Fruit fly (Drosophila melanogaster) whole organism, embryonic: ENCODE data around the gene CG14402.

Experiments used
- CG10431 ChIP-seq: fragments of 200-800 bp; sonication (Bioruptor generic); optimal IDR thresholded peaks from 3 replicates; lab custom pipeline; 2018; ENCODE audit warnings: missing biosample characterization, mild to moderate bottlenecking, missing genetic modification characterization
- CG10543 ChIP-seq: fragments of 200-800 bp; sonication (Bioruptor generic); optimal IDR thresholded peaks from 3 replicates; lab custom pipeline; 2017; ENCODE audit warnings: missing biosample characterization, mild to moderate bottlenecking, missing genetic modification characterization, moderate library complexity
- CG12155 ChIP-seq: fragments of 200-800 bp; sonication (Bioruptor generic); optimal IDR thresholded peaks from 3 replicates; lab custom pipeline; 2016; ENCODE audit warnings: missing biosample characterization, missing genetic modification characterization
- CG1233 ChIP-seq: fragments of 200-800 bp; sonication (Bioruptor generic); optimal IDR thresholded peaks from 4 replicates; lab custom pipeline; 2018; ENCODE audit warnings: missing biosample characterization, mild to moderate bottlenecking, missing genetic modification characterization
- CG12659 ChIP-seq: fragments of 200-800 bp; sonication (Bioruptor generic); optimal IDR thresholded peaks from 3 replicates; lab custom pipeline; 2017; ENCODE audit warnings: mild to moderate bottlenecking, missing biosample characterization, missing genetic modification reagents, missing genetic modification characterization
- CG13424 ChIP-seq: fragments of 200-800 bp; sonication (Bioruptor generic); optimal IDR thresholded peaks from 2 replicates; lab custom pipeline; 2019; ENCODE audit warnings: missing biosample characterization, mild to moderate bottlenecking, missing genetic modification characterization, moderate library complexity
- CG14050 ChIP-seq: fragments of 200-800 bp; sonication (Bioruptor generic); IDR thresholded peaks from 3 replicates; pipeline ENCODE4 v1.3.6; 2022; ENCODE audit warnings: missing biosample characterization, missing genetic modification characterization
- CG15269 ChIP-seq: fragments of 200-800 bp; sonication (Bioruptor generic); optimal IDR thresholded peaks from 2 replicates; lab custom pipeline; 2018; ENCODE audit warnings: missing biosample characterization, mild to moderate bottlenecking, missing genetic modification characterization, moderate library complexity
- CG17385 ChIP-seq: fragments of 200-800 bp; sonication (Bioruptor generic); optimal IDR thresholded peaks from 3 replicates; lab custom pipeline; 2018; ENCODE audit warnings: missing biosample characterization, mild to moderate bottlenecking, missing genetic modification characterization
- CG30403 ChIP-seq: fragments of 200-800 bp; sonication (Bioruptor generic); optimal IDR thresholded peaks from 3 replicates; lab custom pipeline; 2016; ENCODE audit warnings: missing biosample characterization, missing genetic modification characterization
- CG3281 ChIP-seq: fragments of 200-800 bp; sonication (Bioruptor generic); optimal IDR thresholded peaks from 3 replicates; lab custom pipeline; 2017; ENCODE audit warnings: missing biosample characterization, mild to moderate bottlenecking, missing genetic modification characterization
- CG34376 ChIP-seq: fragments of 200-800 bp; sonication (Bioruptor generic); optimal IDR thresholded peaks from 2 replicates; lab custom pipeline; 2018; ENCODE audit warnings: missing biosample characterization, mild to moderate bottlenecking, missing genetic modification characterization
- CG3838 ChIP-seq: fragments of 200-800 bp; sonication (Bioruptor generic); optimal IDR thresholded peaks from 3 replicates; lab custom pipeline; 2016; ENCODE audit warnings: missing biosample characterization, missing genetic modification characterization
- CG4282 ChIP-seq: fragments of 200-800 bp; sonication (Bioruptor generic); optimal IDR thresholded peaks from 2 replicates; lab custom pipeline; 2016; ENCODE audit warnings: missing biosample characterization, missing genetic modification characterization
- CG4707 ChIP-seq: fragments of 200-800 bp; sonication (Bioruptor generic); optimal IDR thresholded peaks from 2 replicates; lab custom pipeline; 2018; ENCODE audit warnings: missing biosample characterization, mild to moderate bottlenecking, missing genetic modification characterization, moderate library complexity
- CG5245 ChIP-seq: fragments of 200-800 bp; sonication (Bioruptor generic); optimal IDR thresholded peaks from 3 replicates; lab custom pipeline; 2016; ENCODE audit warnings: missing biosample characterization, missing genetic modification characterization
- CG6683 ChIP-seq: fragments of 200-800 bp; sonication (Bioruptor generic); optimal IDR thresholded peaks from 2 replicates; lab custom pipeline; 2017; ENCODE audit warnings: missing biosample characterization, mild to moderate bottlenecking, missing genetic modification characterization, missing genetic modification reagents
- CG6791 ChIP-seq: fragments of 200-800 bp; sonication (Bioruptor generic); IDR thresholded peaks from 3 replicates; pipeline ENCODE4 v1.3.6; 2022; ENCODE audit warnings: missing biosample characterization, missing genetic modification characterization; ENCODE audit not compliant: partially characterized antibody
- CG7745 ChIP-seq: fragments of 200-800 bp; sonication (Bioruptor generic); optimal IDR thresholded peaks from 2 replicates; lab custom pipeline; 2018; ENCODE audit warnings: missing biosample characterization, mild to moderate bottlenecking, missing genetic modification characterization, moderate library complexity
- CG7987 ChIP-seq: fragments of 200-800 bp; sonication (Bioruptor generic); optimal IDR thresholded peaks from 2 replicates; lab custom pipeline; 2018; ENCODE audit warnings: missing biosample characterization, mild to moderate bottlenecking, missing genetic modification characterization, moderate library complexity
- CG9817 ChIP-seq: fragments of 200-800 bp; sonication (Bioruptor generic); optimal IDR thresholded peaks from 2 replicates; lab custom pipeline; 2018; ENCODE audit warnings: missing biosample characterization, mild to moderate bottlenecking, missing genetic modification characterization, moderate library complexity
- Camta ChIP-seq: fragments of 200-800 bp; sonication (Bioruptor generic); optimal IDR thresholded peaks from 2 replicates; lab custom pipeline; 2016; ENCODE audit warnings: missing biosample characterization, missing genetic modification characterization
- Chrac-16 ChIP-seq: fragments of 200-800 bp; sonication (Bioruptor generic); optimal IDR thresholded peaks from 3 replicates; lab custom pipeline; 2016; ENCODE audit warnings: missing biosample characterization, missing genetic modification characterization
- D19B ChIP-seq: fragments of 200-800 bp; sonication (Bioruptor generic); optimal IDR thresholded peaks from 2 replicates; lab custom pipeline; 2017; ENCODE audit warnings: missing biosample characterization, mild to moderate bottlenecking, missing genetic modification characterization
- Elba2 ChIP-seq: fragments of 200-800 bp; sonication (Bioruptor generic); optimal IDR thresholded peaks from 3 replicates; lab custom pipeline; 2016; ENCODE audit warnings: missing biosample characterization, missing genetic modification characterization
- Fer3 ChIP-seq: fragments of 200-800 bp; sonication (Bioruptor generic); optimal IDR thresholded peaks from 2 replicates; lab custom pipeline; 2018; ENCODE audit warnings: missing biosample characterization, mild to moderate bottlenecking, missing genetic modification characterization, moderate library complexity
- HLH4C ChIP-seq: fragments of 200-800 bp; sonication (Bioruptor generic); IDR thresholded peaks from 3 replicates; pipeline ENCODE4 v1.3.6; 2022; ENCODE audit warnings: missing biosample characterization, missing genetic modification characterization; ENCODE audit not compliant: partially characterized antibody
- Hmr ChIP-seq: fragments of 200-800 bp; sonication (Bioruptor generic); optimal IDR thresholded peaks from 3 replicates; lab custom pipeline; 2017; ENCODE audit warnings: mild to moderate bottlenecking, missing biosample characterization, missing genetic modification reagents, missing genetic modification characterization
- Kr ChIP-seq: fragments of 200-800 bp; sonication (Bioruptor generic); optimal IDR thresholded peaks from 2 replicates; lab custom pipeline; 2017; ENCODE audit warnings: missing biosample characterization, mild to moderate bottlenecking, missing genetic modification characterization
- Max ChIP-seq: fragments of 200-800 bp; sonication (Bioruptor generic); optimal IDR thresholded peaks from 2 replicates; lab custom pipeline; 2016; ENCODE audit warnings: missing biosample characterization, mild to moderate bottlenecking, missing genetic modification characterization
- Optix ChIP-seq: fragments of 200-800 bp; sonication (Bioruptor generic); IDR thresholded peaks from 3 replicates; pipeline ENCODE4 v1.3.6; 2022; ENCODE audit warnings: missing biosample characterization, missing genetic modification characterization
- Sry-δ ChIP-seq: fragments of 200-800 bp; sonication (Bioruptor generic); optimal IDR thresholded peaks from 2 replicates; lab custom pipeline; 2016; ENCODE audit warnings: missing biosample characterization, missing genetic modification characterization
- Xbp1 ChIP-seq: fragments of 200-800 bp; sonication (Bioruptor generic); optimal IDR thresholded peaks from 3 replicates; lab custom pipeline; 2016; ENCODE audit warnings: missing biosample characterization, mild to moderate bottlenecking, missing genetic modification characterization
- az2 ChIP-seq: fragments of 200-800 bp; sonication (Bioruptor generic); optimal IDR thresholded peaks from 3 replicates; lab custom pipeline; 2016; ENCODE audit warnings: missing biosample characterization, missing genetic modification characterization
- br ChIP-seq: fragments of >200 bp; optimal IDR thresholded peaks from 2 replicates; lab custom pipeline; 2017
- chn ChIP-seq: fragments of 200-800 bp; sonication (Bioruptor generic); optimal IDR thresholded peaks from 2 replicates; lab custom pipeline; 2016; ENCODE audit warnings: missing biosample characterization, missing genetic modification characterization
- crol ChIP-seq: fragments of 200-800 bp; sonication (Bioruptor generic); IDR thresholded peaks from 2 replicates; pipeline ENCODE4 v1.3.6; 2022; ENCODE audit warnings: missing biosample characterization, missing genetic modification characterization
- da ChIP-seq: fragments of 200-800 bp; sonication (Bioruptor generic); optimal IDR thresholded peaks from 2 replicates; lab custom pipeline; 2016; ENCODE audit warnings: missing biosample characterization, missing genetic modification characterization
- dm ChIP-seq: fragments of 200-800 bp; sonication (Bioruptor generic); optimal IDR thresholded peaks from 3 replicates; lab custom pipeline; 2016; ENCODE audit warnings: missing biosample characterization, missing genetic modification characterization
- eve ChIP-seq, 2 experiments: fragments of >200 bp; optimal IDR thresholded peaks; 2 replicates each; lab custom pipeline; 2017; ENCODE audit warnings: missing biosample characterization in 2 of 2, missing genetic modification characterization in 2 of 2
- fd102C ChIP-seq: fragments of 200-800 bp; sonication (Bioruptor generic); optimal IDR thresholded peaks from 2 replicates; lab custom pipeline; 2018; ENCODE audit warnings: missing biosample characterization, mild to moderate bottlenecking, missing genetic modification characterization, moderate library complexity
- ftz-f1 ChIP-seq: fragments of 200-800 bp; sonication (Bioruptor generic); optimal IDR thresholded peaks from 2 replicates; lab custom pipeline; 2016; ENCODE audit warnings: missing biosample characterization, missing genetic modification characterization
- kni ChIP-seq: fragments of 200-800 bp; sonication (Bioruptor generic); optimal IDR thresholded peaks from 3 replicates; lab custom pipeline; 2017; ENCODE audit warnings: mild to moderate bottlenecking, missing biosample characterization, missing genetic modification reagents, missing genetic modification characterization
- knrl ChIP-seq: fragments of 200-800 bp; sonication (Bioruptor generic); IDR thresholded peaks from 3 replicates; pipeline ENCODE4 v1.3.6; 2022; ENCODE audit warnings: missing biosample characterization, missing genetic modification characterization; ENCODE audit not compliant: partially characterized antibody
- pfk ChIP-seq: fragments of 200-800 bp; sonication (Bioruptor generic); optimal IDR thresholded peaks from 2 replicates; lab custom pipeline; 2018; ENCODE audit warnings: missing biosample characterization, mild to moderate bottlenecking, missing genetic modification characterization, moderate library complexity
- salm ChIP-seq: fragments of 200-800 bp; sonication (Bioruptor generic); optimal IDR thresholded peaks from 2 replicates; lab custom pipeline; 2018; ENCODE audit warnings: missing biosample characterization, mild to moderate bottlenecking, missing genetic modification characterization
- sima ChIP-seq: fragments of 200-800 bp; sonication (Bioruptor generic); optimal IDR thresholded peaks from 2 replicates; lab custom pipeline; 2016; ENCODE audit warnings: missing biosample characterization, missing genetic modification characterization
- tna ChIP-seq: fragments of 200-800 bp; sonication (Bioruptor generic); IDR thresholded peaks from 2 replicates; pipeline ENCODE4 v1.3.6; 2022; ENCODE audit warnings: missing biosample characterization, missing genetic modification characterization; ENCODE audit not compliant: partially characterized antibody
- trh ChIP-seq: fragments of 200-800 bp; sonication (Bioruptor generic); optimal IDR thresholded peaks from 2 replicates; lab custom pipeline; 2016; ENCODE audit warnings: missing biosample characterization, missing genetic modification characterization
- vvl ChIP-seq: fragments of 200-800 bp; sonication (Bioruptor generic); IDR thresholded peaks from 2 replicates; pipeline ENCODE4 v1.3.6; 2022; ENCODE audit warnings: missing biosample characterization, missing genetic modification characterization

Gene CG14402

dm6 chr2L:20864764-20865265 is 15.7 kb downstream of the CG14402 start, which contains the start of gene CG9338 (continued):
- TF ChIP-seq trh (GFP tag; lab: Kevin White, UChicago) = peak; percentile 42
- no peak for TF ChIP-seq crol (GFP tag; lab: Robert Waterston, UW)
- TF ChIP-seq pfk (GFP tag; lab: Kevin White, UChicago) = no peak
- peak; percentile 87 for TF ChIP-seq Hmr (GFP tag; lab: Kevin White, UChicago)
- no peak for TF ChIP-seq br (lab: Kevin White, UChicago)
- peak; percentile 69 for TF ChIP-seq Xbp1 (GFP tag; lab: Kevin White, UChicago)
- TF ChIP-seq knrl (GFP tag; lab: Robert Waterston, UW) = no peak
- TF ChIP-seq CG13424 (tag; lab: Kevin White, UChicago) = peak; percentile 80
- TF ChIP-seq eve (GFP tag; optimal IDR thresholded peaks at IDR 0.05; lab: Kevin White, UChicago) = peak in 1 of 2 experiments; percentile 97
- TF ChIP-seq CG14050 (GFP tag; lab: Robert Waterston, UW) = peak; percentile 60
- TF ChIP-seq CG15269 (tag; lab: Kevin White, UChicago) = peak; percentile 71
- peak; percentile 48 for TF ChIP-seq CG5245
- TF ChIP-seq CG17385 (GFP tag; lab: Kevin White, UChicago) = peak; percentile 73
- peak; percentile 89 for TF ChIP-seq vvl (GFP tag; lab: Robert Waterston, UW)
- peak; percentile 78 for TF ChIP-seq az2 (GFP tag; lab: Kevin White, UChicago)
- peak; percentile 67 for TF ChIP-seq da
- TF ChIP-seq chn (GFP tag; lab: Kevin White, UChicago) = peak; percentile 75
- peak; percentile 91 for TF ChIP-seq Fer3 (tag; lab: Kevin White, UChicago)
- peak; percentile 11 for TF ChIP-seq CG4707
- peak; percentile 72 for TF ChIP-seq Max (GFP tag; lab: Kevin White, UChicago)
- peak; percentile 72 for TF ChIP-seq salm (tag; lab: Kevin White, UChicago)
- TF ChIP-seq Camta (GFP tag; lab: Kevin White, UChicago) = peak; percentile 74
- TF ChIP-seq CG3838 (GFP tag; lab: Kevin White, UChicago) = peak; percentile 62
- no peak for TF ChIP-seq fd102C (GFP tag; lab: Kevin White, UChicago)
- TF ChIP-seq Elba2 (GFP tag; lab: Kevin White, UChicago) = no peak
- TF ChIP-seq Sry-δ (GFP tag; lab: Kevin White, UChicago) = peak; percentile 17
- TF ChIP-seq kni = peak; percentile 88
- TF ChIP-seq CG30403 = peak; percentile 84
- peak; percentile 64 for TF ChIP-seq dm (GFP tag; lab: Kevin White, UChicago)
- peak; percentile 64 for TF ChIP-seq Chrac-16
- no peak for TF ChIP-seq tna (GFP tag; lab: Robert Waterston, UW)
- TF ChIP-seq Optix (GFP tag; lab: Robert Waterston, UW) = peak; percentile 77
- peak; percentile 94 for TF ChIP-seq CG10543 (GFP tag; lab: Kevin White, UChicago)
- TF ChIP-seq ftz-f1 (GFP tag; lab: Kevin White, UChicago) = peak; percentile 42
- TF ChIP-seq D19B (GFP tag; lab: Kevin White, UChicago) = peak; percentile 98
- TF ChIP-seq CG7987 (GFP tag; lab: Kevin White, UChicago) = peak; percentile 84
- peak; percentile 69 for TF ChIP-seq CG9817
- no peak; the same call in 2 of the 3 replicates for TF ChIP-seq CG6791 (GFP tag; lab: Robert Waterston, UW)
- peak; percentile 95 for TF ChIP-seq CG3281 (GFP tag; lab: Kevin White, UChicago)
- TF ChIP-seq CG12155 (GFP tag; lab: Kevin White, UChicago) = peak; percentile 96
- no peak for TF ChIP-seq CG7745 (tag; lab: Kevin White, UChicago)
- peak; percentile 73 for TF ChIP-seq HLH4C
- peak; percentile 35 for TF ChIP-seq CG10431 (GFP tag; lab: Kevin White, UChicago)
- TF ChIP-seq CG1233 (GFP tag; lab: Kevin White, UChicago) = peak; percentile 93
- TF ChIP-seq CG34376 (GFP tag; lab: Kevin White, UChicago) = peak; percentile 92
- TF ChIP-seq CG4282 (GFP tag; lab: Kevin White, UChicago) = no peak
- peak; percentile 86 for TF ChIP-seq CG12659 (GFP tag; lab: Kevin White, UChicago)
- no peak for TF ChIP-seq Kr (GFP tag; lab: Kevin White, UChicago)
- peak; percentile 74 for TF ChIP-seq sima (GFP tag; lab: Kevin White, UChicago)
- TF ChIP-seq CG6683 (GFP tag; lab: Kevin White, UChicago) = peak; percentile 88
